Worm (Caenorhabditis elegans): ENCODE data around the gene glo-3.

DNA sequence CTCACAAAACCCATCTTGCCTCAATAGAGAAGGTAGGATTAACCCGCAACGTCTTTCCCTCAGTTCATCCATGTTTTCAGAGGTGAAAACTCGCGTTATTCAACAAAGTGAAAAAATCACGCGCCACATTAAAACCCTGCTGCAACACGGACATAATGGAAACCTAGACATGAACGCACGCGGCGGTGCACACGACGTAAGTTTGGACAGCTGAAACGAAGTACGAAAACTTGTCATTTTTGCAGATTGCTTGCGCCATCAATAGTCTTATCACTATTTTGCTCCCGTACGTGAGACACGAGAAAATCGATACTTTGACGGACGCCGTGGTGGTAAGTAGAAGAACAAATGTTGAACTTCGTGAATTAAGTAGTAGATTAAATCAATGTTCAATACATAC lies 6.1 kb upstream of the glo-3 start:
- TF ChIP-seq bed-2 (GFP tag; IDR thresholded peaks at IDR 0.05) (no peak), ceh-58 (GFP tag; IDR thresholded peaks at IDR 0.05) (no peak), lin-35 (GFP tag; optimal IDR thresholded peaks at IDR 0.05) (no peak), atf-7 (tag; optimal IDR thresholded peaks at IDR 0.05) (no peak), lsy-27 (tag; optimal IDR thresholded peaks at IDR 0.05; ENCODE audit: borderline replicate concordance, insufficient read depth) (no peak), bed-1 (GFP tag; IDR thresholded peaks at IDR 0.05) (no peak), efl-1 (GFP tag; optimal IDR thresholded peaks at IDR 0.05) (no peak), nhr-80 (tag; optimal IDR thresholded peaks at IDR 0.05) (peak; percentile 83)
